Fruit fly (Drosophila melanogaster): Measurements from ENCODE around the gene CG42818.

The CG42818 gene

DNA sequence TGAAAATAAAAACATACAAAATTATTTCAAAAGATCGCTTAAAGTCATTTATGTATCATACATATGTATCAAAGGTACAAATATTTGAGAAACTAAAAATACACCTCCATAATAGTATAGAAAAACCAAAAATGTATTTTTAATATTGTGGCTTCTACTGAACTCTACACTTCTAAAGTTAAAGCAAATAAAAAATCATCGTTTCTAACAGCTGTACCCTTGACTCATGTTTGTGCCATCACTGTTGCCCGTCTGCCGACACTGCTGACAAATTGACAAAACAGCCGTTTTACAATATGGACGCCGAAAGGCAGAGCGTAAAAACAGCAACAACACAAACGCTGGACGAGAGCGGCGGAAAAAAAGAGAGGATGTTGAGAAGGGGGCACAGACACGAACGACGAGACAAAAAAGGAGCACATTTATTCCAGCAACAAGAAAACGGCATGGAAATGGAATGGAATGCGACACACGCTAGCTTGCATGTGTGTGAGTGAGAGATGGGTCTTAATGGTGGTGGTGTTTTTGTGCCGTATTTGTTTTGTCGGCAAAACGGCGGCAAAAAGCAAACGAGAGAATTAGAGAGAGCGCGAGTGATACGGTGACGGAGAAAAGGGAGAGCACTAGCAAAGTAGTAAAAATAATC lies 44.7 kb downstream of the CG42818 start (continued):
- TF ChIP-seq CG11696 (GFP tag; IDR thresholded peaks at IDR 0.05) (no peak), Hmx (GFP tag; optimal IDR thresholded peaks at IDR 0.05) (peak; percentile 41), Opbp (GFP tag; IDR thresholded peaks at IDR 0.05; ENCODE audit: partially characterized antibody) (no peak), vvl (GFP tag; IDR thresholded peaks at IDR 0.05) (no peak), CG9797 (GFP tag; optimal IDR thresholded peaks at IDR 0.05) (no peak), Oli (tag; optimal IDR thresholded peaks at IDR 0.05) (peak; percentile 89), CG1832 (GFP tag; optimal IDR thresholded peaks at IDR 0.05) (no peak), CG4404 (GFP tag; IDR thresholded peaks at IDR 0.05) (no peak), ab (GFP tag; optimal IDR thresholded peaks at IDR 0.05) (no peak), CG34376 (GFP tag; optimal IDR thresholded peaks at IDR 0.05) (no peak), bab2 (GFP tag; optimal IDR thresholded peaks at IDR 0.05) (peak; percentile 84), CG11695 (GFP tag; IDR thresholded peaks at IDR 0.05) (no peak), Bgb (GFP tag; IDR thresholded peaks at IDR 0.05; ENCODE audit: partially characterized antibody) (no peak), CG13424 (tag; optimal IDR thresholded peaks at IDR 0.05) (peak; percentile 82), Hmr (GFP tag; optimal IDR thresholded peaks at IDR 0.05) (peak; percentile 86), Sry-β (GFP tag; optimal IDR thresholded peaks at IDR 0.05) (peak; percentile 86), onecut (GFP tag; IDR thresholded peaks at IDR 0.05) (peak; percentile 96), CG2712 (tag; optimal IDR thresholded peaks at IDR 0.05) (peak; percentile 90), nau (GFP tag; optimal IDR thresholded peaks at IDR 0.05) (peak; percentile 83), btn (GFP tag; optimal IDR thresholded peaks at IDR 0.05) (no peak), crp (GFP tag; optimal IDR thresholded peaks at IDR 0.05) (peak; percentile 1 to 73), lab (GFP tag; optimal IDR thresholded peaks at IDR 0.05) (peak; percentile 92), pnt (GFP tag; optimal IDR thresholded peaks at IDR 0.05) (peak; percentile 72), CG15269 (tag; optimal IDR thresholded peaks at IDR 0.05) (peak; percentile 83), CG6175 (GFP tag; IDR thresholded peaks at IDR 0.05) (no peak), sens-2 (GFP tag; IDR thresholded peaks at IDR 0.05) (no peak), fu2 (GFP tag; optimal IDR thresholded peaks at IDR 0.05) (peak; percentile 79), CG33213 (GFP tag; optimal IDR thresholded peaks at IDR 0.05) (peak; percentile 31), cas (GFP tag; IDR thresholded peaks at IDR 0.05) (no peak), ken (GFP tag; IDR thresholded peaks at IDR 0.05) (no peak), CG5245 (GFP tag; optimal IDR thresholded peaks at IDR 0.05) (peak; percentile 51), hth (optimal IDR thresholded peaks at IDR 0.05) (no peak), CG6272 (GFP tag; IDR thresholded peaks at IDR 0.05) (peak; percentile 72), Ets65A (GFP tag) (peak; percentile 92), Ptx1 (GFP tag; IDR thresholded peaks at IDR 0.05) (no peak), bbx (GFP tag; IDR thresholded peaks at IDR 0.05; ENCODE audit: partially characterized antibody) (no peak), insv (GFP tag; optimal IDR thresholded peaks at IDR 0.05) (no peak), tll (GFP tag; optimal IDR thresholded peaks at IDR 0.05) (peak in 1 of 2 experiments; percentile 60), Spps (tag; optimal IDR thresholded peaks at IDR 0.05) (peak; percentile 77), pzg (GFP tag; optimal IDR thresholded peaks at IDR 0.05) (peak; percentile 1), CG8359 (GFP tag; optimal IDR thresholded peaks at IDR 0.05; ENCODE audit: borderline replicate concordance) (peak; percentile 77), CG31365 (tag; optimal IDR thresholded peaks at IDR 0.05) (peak; percentile 53), Hr78 (GFP tag; optimal IDR thresholded peaks at IDR 0.05) (peak in 1 of 2 experiments; percentile 37), Stat92E (GFP tag; optimal IDR thresholded peaks at IDR 0.05) (no peak), wor (GFP tag; IDR thresholded peaks at IDR 0.05) (no peak), Scr (GFP tag; IDR thresholded peaks at IDR 0.05; ENCODE audit: partially characterized antibody) (no peak), Lhr (GFP tag; optimal IDR thresholded peaks at IDR 0.05) (peak; percentile 25), sisA (GFP tag; IDR thresholded peaks at IDR 0.05) (no peak), CG3065 (GFP tag; optimal IDR thresholded peaks at IDR 0.05) (peak; percentile 64)
